Fruit fly (Drosophila melanogaster) whole organism, wandering third instar larva: ENCODE results near the gene CG11537.

Source experiments
- Abd-B ChIP-seq: fragments of >200 bp; optimal IDR thresholded peaks from 2 replicates; lab custom pipeline; 2017; ENCODE audit warnings: missing biosample characterization, missing genetic modification characterization
- CG32264 ChIP-seq: fragments of 200-800 bp; sonication (Bioruptor generic); optimal IDR thresholded peaks from 2 replicates; lab custom pipeline; 2016; ENCODE audit warnings: missing biosample characterization, missing genetic modification characterization
- CG9705 ChIP-seq: fragments of 200-800 bp; sonication (Bioruptor generic); optimal IDR thresholded peaks from 2 replicates; lab custom pipeline; 2018; ENCODE audit warnings: missing biosample characterization, mild to moderate bottlenecking, missing genetic modification characterization
- CrebA ChIP-seq: fragments of 200-800 bp; sonication (Bioruptor generic); optimal IDR thresholded peaks from 2 replicates; lab custom pipeline; 2016; ENCODE audit warnings: missing biosample characterization, mild to moderate bottlenecking, missing genetic modification characterization, borderline replicate concordance
- Dfd ChIP-seq: fragments of >200 bp; optimal IDR thresholded peaks from 2 replicates; lab custom pipeline; 2017; ENCODE audit warnings: missing biosample characterization, missing genetic modification characterization
- Dif ChIP-seq: fragments of 200-275, 200-300 bp; sonication (Bioruptor generic); optimal IDR thresholded peaks from 2 replicates; lab custom pipeline; 2018; ENCODE audit warnings: missing biosample characterization, missing genetic modification characterization; ENCODE audit not compliant: partially characterized antibody
- GATAd ChIP-seq: sonication (Bioruptor generic); optimal IDR thresholded peaks from 2 replicates; lab custom pipeline; 2016; ENCODE audit warnings: missing biosample characterization, missing genetic modification characterization
- HLH106 ChIP-seq: fragments of 200-800 bp; optimal IDR thresholded peaks from 3 replicates; lab custom pipeline; 2019; ENCODE audit warnings: missing biosample characterization, mild to moderate bottlenecking, missing genetic modification characterization, moderate library complexity
- Hr78 ChIP-seq: fragments of >200 bp; optimal IDR thresholded peaks from 2 replicates; lab custom pipeline; 2017; ENCODE audit warnings: missing biosample characterization, missing genetic modification characterization
- Hr83 ChIP-seq: fragments of 200-300 bp; sonication (Bioruptor generic); optimal IDR thresholded peaks from 2 replicates; lab custom pipeline; 2016; ENCODE audit warnings: missing biosample characterization, mild to moderate bottlenecking, missing genetic modification characterization, moderate library complexity; ENCODE audit not compliant: poor library complexity, severe bottlenecking
- Jra ChIP-seq: sonication (Bioruptor generic); optimal IDR thresholded peaks from 2 replicates; lab custom pipeline; 2016; ENCODE audit warnings: missing biosample characterization, missing genetic modification characterization
- Mio ChIP-seq: sonication (Bioruptor generic); optimal IDR thresholded peaks from 2 replicates; lab custom pipeline; 2016; ENCODE audit warnings: missing biosample characterization, missing genetic modification characterization
- Myc ChIP-seq: fragments of >200 bp; optimal IDR thresholded peaks from 2 replicates; lab custom pipeline; 2017
- N ChIP-seq: fragments of >200 bp; optimal IDR thresholded peaks from 2 replicates; lab custom pipeline; 2018; ENCODE audit warnings: missing biosample characterization, missing external identifiers, missing genetic modification characterization
- OdsH ChIP-seq: fragments of 200-800 bp; sonication (Bioruptor generic); optimal IDR thresholded peaks from 2 replicates; lab custom pipeline; 2016; ENCODE audit warnings: missing biosample characterization, mild to moderate bottlenecking, missing genetic modification characterization
- Rel ChIP-seq, 2 experiments: fragments of 200-800 bp; sonication (Bioruptor generic) in 1 of 2; optimal IDR thresholded peaks; 2 replicates in 1 of 2; 3 replicates in 1 of 2; lab custom pipeline; 2016 to 2019; ENCODE audit warnings: mild to moderate bottlenecking in 2 of 2, missing biosample characterization in 2 of 2, missing genetic modification characterization in 2 of 2, moderate library complexity in 1 of 2
- Sp1 ChIP-seq: fragments of 200-800 bp; sonication (Bioruptor generic); optimal IDR thresholded peaks from 3 replicates; lab custom pipeline; 2019; ENCODE audit warnings: missing biosample characterization, mild to moderate bottlenecking, missing genetic modification characterization, moderate library complexity
- br ChIP-seq: fragments of 200-800 bp; sonication (Bioruptor generic); optimal IDR thresholded peaks from 2 replicates; lab custom pipeline; 2016; ENCODE audit warnings: missing biosample characterization, missing genetic modification characterization
- brk ChIP-seq: fragments of 200-800 bp; sonication (Bioruptor generic); optimal IDR thresholded peaks from 2 replicates; lab custom pipeline; 2016; ENCODE audit warnings: missing biosample characterization, mild to moderate bottlenecking, missing genetic modification characterization
- dl ChIP-seq, 2 experiments: fragments of 175-275, 200-275 bp in 1 of 2; fragments of 200-275 bp in 1 of 2; sonication (Bioruptor generic); optimal IDR thresholded peaks; lab custom pipeline; 2018; ENCODE audit warnings: mild to moderate bottlenecking in 2 of 2, missing biosample characterization in 2 of 2, missing genetic modification characterization in 2 of 2, moderate library complexity in 2 of 2; ENCODE audit not compliant: partially characterized antibody in 2 of 2, insufficient read depth in 1 of 2
- dmrt93B ChIP-seq: fragments of 200-800 bp; sonication (Bioruptor generic); optimal IDR thresholded peaks from 2 replicates; lab custom pipeline; 2018; ENCODE audit warnings: missing biosample characterization, mild to moderate bottlenecking, missing genetic modification characterization
- dsf ChIP-seq: sonication (Bioruptor generic); optimal IDR thresholded peaks from 2 replicates; lab custom pipeline; 2016; ENCODE audit warnings: missing biosample characterization, missing genetic modification characterization, borderline replicate concordance
- ey ChIP-seq: fragments of 200-800 bp; sonication (Bioruptor generic); optimal IDR thresholded peaks from 2 replicates; lab custom pipeline; 2016; ENCODE audit warnings: missing biosample characterization, missing genetic modification characterization
- foxo ChIP-seq, 2 experiments: fragments of 200-800 bp; sonication (Bioruptor generic); optimal IDR thresholded peaks; 2 replicates in 1 of 2; 3 replicates in 1 of 2; lab custom pipeline; 2016 to 2017; ENCODE audit warnings: missing biosample characterization in 2 of 2, missing genetic modification characterization in 2 of 2
- fru ChIP-seq: fragments of 200-800 bp; sonication (Bioruptor generic); optimal IDR thresholded peaks from 3 replicates; lab custom pipeline; 2016; ENCODE audit warnings: missing biosample characterization, mild to moderate bottlenecking, missing genetic modification characterization
- h ChIP-seq: fragments of 200-800 bp; sonication (Bioruptor generic); optimal IDR thresholded peaks from 3 replicates; lab custom pipeline; 2016; ENCODE audit warnings: missing biosample characterization, mild to moderate bottlenecking, missing genetic modification characterization
- lola ChIP-seq: fragments of >200 bp; optimal IDR thresholded peaks from 2 replicates; lab custom pipeline; 2017; ENCODE audit warnings: missing biosample characterization, missing genetic modification characterization
- pan ChIP-seq: fragments of >200 bp; optimal IDR thresholded peaks from 2 replicates; lab custom pipeline; 2017
- psq ChIP-seq: fragments of 200-800 bp; sonication (Bioruptor generic); optimal IDR thresholded peaks from 3 replicates; lab custom pipeline; 2017; ENCODE audit warnings: missing biosample characterization, mild to moderate bottlenecking, missing genetic modification characterization, moderate library complexity
- rgr ChIP-seq: fragments of 200-800 bp; sonication (Bioruptor generic); optimal IDR thresholded peaks from 3 replicates; lab custom pipeline; 2016; ENCODE audit warnings: missing biosample characterization, mild to moderate bottlenecking, missing genetic modification characterization
- sage ChIP-seq: fragments of 200-800 bp; sonication (Bioruptor generic); optimal IDR thresholded peaks from 2 replicates; lab custom pipeline; 2016; ENCODE audit warnings: missing biosample characterization, mild to moderate bottlenecking, missing genetic modification characterization
- sv ChIP-seq: fragments of 200-800 bp; sonication (Bioruptor generic); optimal IDR thresholded peaks from 3 replicates; lab custom pipeline; 2016; ENCODE audit warnings: missing biosample characterization, missing genetic modification characterization
- tai ChIP-seq: sonication (Bioruptor generic); optimal IDR thresholded peaks from 2 replicates; lab custom pipeline; 2016; ENCODE audit warnings: missing biosample characterization, missing genetic modification characterization
- usp ChIP-seq: fragments of >200 bp; optimal IDR thresholded peaks from 2 replicates; lab custom pipeline; 2017; ENCODE audit warnings: missing biosample characterization, missing genetic modification characterization

CG11537 gene

dm6 chr3L:3127544-3127943 lies 15.7 kb downstream of the CG11537 start, which contains the start of gene promL:
Gene promL, minus strand, starts transcription at chr3L:3127724.
- TF ChIP-seq CG9705 (GFP tag; lab: Kevin White, UChicago) (peak; percentile 43), br (GFP tag; lab: Kevin White, UChicago) (peak; percentile 56), Hr83 (GFP tag; lab: Kevin White, UChicago) (peak; percentile 64), Sp1 (GFP tag; lab: Kevin White, UChicago) (peak; percentile 63), brk (GFP tag; lab: Kevin White, UChicago) (peak; percentile 69), tai (GFP tag; lab: Kevin White, UChicago) (no peak), CrebA (no peak), fru (GFP tag; lab: Kevin White, UChicago) (peak; percentile 64), rgr (peak; percentile 62), foxo (GFP tag; optimal IDR thresholded peaks at IDR 0.05; lab: Kevin White, UChicago) (peak in 1 of 2 experiments; percentile 41), Abd-B (GFP tag; lab: Kevin White, UChicago) (no peak), Myc (lab: Kevin White, UChicago) (no peak), h (peak; percentile 58), ey (peak; percentile 21), dl (GFP tag; optimal IDR thresholded peaks at IDR 0.05; lab: Kevin White, UChicago; ENCODE audit: insufficient read depth in 1 of 2, partially characterized antibody in 2 of 2) (peak in 1 of 2 experiments; percentile 10), psq (GFP tag; lab: Kevin White, UChicago) (peak; percentile 1), OdsH (GFP tag; lab: Kevin White, UChicago) (peak; percentile 32), lola (GFP tag; lab: Kevin White, UChicago) (no peak), usp (no peak), dsf (GFP tag; lab: Kevin White, UChicago) (no peak), dmrt93B (GFP tag; lab: Kevin White, UChicago) (peak; percentile 1), Jra (no peak), HLH106 (tag; lab: Kevin White, UChicago) (peak; percentile 49), Rel (GFP tag; optimal IDR thresholded peaks at IDR 0.05; lab: Kevin White, UChicago) (no peak), Rel (tag; optimal IDR thresholded peaks at IDR 0.05; lab: Kevin White, UChicago) (peak; percentile 98), sv (GFP tag; lab: Kevin White, UChicago) (peak; percentile 14), N (no peak), CG32264 (GFP tag; lab: Kevin White, UChicago) (no peak)

- TF ChIP-seq GATAd (GFP tag; lab: Kevin White, UChicago), result no peak
- TF ChIP-seq Hr78 (GFP tag; lab: Kevin White, UChicago), result no peak
- no peak for TF ChIP-seq Rel (GFP tag; optimal IDR thresholded peaks at IDR 0.05; lab: Kevin White, UChicago)
- TF ChIP-seq Rel (tag; optimal IDR thresholded peaks at IDR 0.05; lab: Kevin White, UChicago), result no peak
- TF ChIP-seq usp, result no peak
- no peak for TF ChIP-seq pan (lab: Kevin White, UChicago)
- no peak for TF ChIP-seq Sp1 (GFP tag; lab: Kevin White, UChicago)
- no peak for TF ChIP-seq Dfd
- no peak for TF ChIP-seq CrebA
- TF ChIP-seq Mio (GFP tag; lab: Kevin White, UChicago), result no peak
- TF ChIP-seq psq (GFP tag; lab: Kevin White, UChicago), result no peak
- no peak for TF ChIP-seq Dif (GFP tag; lab: Kevin White, UChicago)
- no peak for TF ChIP-seq sv (GFP tag; lab: Kevin White, UChicago)
- no peak for TF ChIP-seq h
- TF ChIP-seq dmrt93B (GFP tag; lab: Kevin White, UChicago), result no peak
- no peak for TF ChIP-seq ey
- TF ChIP-seq sage (GFP tag; lab: Kevin White, UChicago), result no peak
- TF ChIP-seq Abd-B (GFP tag; lab: Kevin White, UChicago), result no peak
- TF ChIP-seq Hr83 (GFP tag; lab: Kevin White, UChicago), result no peak
- TF ChIP-seq brk (GFP tag; lab: Kevin White, UChicago), result no peak
Observed at dm6 chr3L:3126478-3126877, 16.8 kb downstream of the CG11537 start.

dm6 chr3L:3125649-3126130 lies 17.6 kb downstream of the CG11537 start:
- TF ChIP-seq ey (peak; percentile 5), CG9705 (GFP tag; lab: Kevin White, UChicago) (no peak), psq (GFP tag; lab: Kevin White, UChicago) (peak; percentile 25)
